Worm (Caenorhabditis elegans) whole organism, young adult: ENCODE measurements around the gene spe-29.

ENCODE experiments used
- ama-1 ChIP-seq, 3 experiments: fragments of 150-350 bp in 1 of 3; sonication (generic microtip) in 2 of 3; optimal IDR thresholded peaks; 2 replicates each; lab custom pipeline; 2014 to 2018; ENCODE audit warnings: missing biosample characterization in 2 of 3, missing genetic modification characterization in 2 of 3, missing genetic modification reagents in 2 of 3
- atf-7 ChIP-seq: sonication (generic microtip); optimal IDR thresholded peaks from 2 replicates; lab custom pipeline; 2017; ENCODE audit warnings: mild to moderate bottlenecking, missing genetic modification characterization, missing compliant biosample characterization
- cebp-1 ChIP-seq, 2 experiments: fragments of 200-800 bp in 1 of 2; sonication (Bioruptor generic) in 1 of 2; sonication (generic microtip) in 1 of 2; IDR thresholded peaks in 1 of 2; optimal IDR thresholded peaks in 1 of 2; 2 replicates each; pipeline versions ENCODE4 v1.3.6 to Lab custom; 2017 to 2022; ENCODE audit warnings: missing compliant biosample characterization in 2 of 2, missing genetic modification characterization in 2 of 2, mild to moderate bottlenecking in 1 of 2, missing genetic modification reagents in 1 of 2, moderate library complexity in 1 of 2
- ceh-27 ChIP-seq: fragments of 200-800 bp; sonication (Bioruptor generic); optimal IDR thresholded peaks from 2 replicates; lab custom pipeline; 2018; ENCODE audit warnings: mild to moderate bottlenecking, missing genetic modification characterization, moderate library complexity, missing compliant biosample characterization
- ceh-40 ChIP-seq: fragments of 200-800 bp; sonication (Bioruptor generic); IDR thresholded peaks from 2 replicates; pipeline ENCODE4 v1.3.6; 2022; ENCODE audit warnings: missing genetic modification characterization, missing compliant biosample characterization
- ets-4 ChIP-seq: fragments of 200-800 bp; sonication (Bioruptor generic); optimal IDR thresholded peaks from 2 replicates; lab custom pipeline; 2018; ENCODE audit warnings: mild to moderate bottlenecking, missing genetic modification characterization, missing compliant biosample characterization
- lag-1 ChIP-seq: fragments of 200-800 bp; sonication (Bioruptor generic); IDR thresholded peaks from 2 replicates; pipeline ENCODE4 v1.3.6; 2022; ENCODE audit warnings: missing genetic modification reagents, missing genetic modification characterization, missing compliant biosample characterization
- let-607 ChIP-seq, 2 experiments: fragments of 200-800 bp in 1 of 2; sonication (Bioruptor generic) in 1 of 2; sonication (generic microtip) in 1 of 2; optimal IDR thresholded peaks; 2 replicates each; lab custom pipeline; 2016 to 2018; ENCODE audit warnings: mild to moderate bottlenecking in 2 of 2, missing compliant biosample characterization in 2 of 2, missing genetic modification characterization in 2 of 2, moderate library complexity in 2 of 2, missing genotype in 1 of 2
- madf-8 ChIP-seq: fragments of 200-800 bp; sonication (Bioruptor generic); conservative IDR thresholded peaks from 2 replicates; pipeline ENCODE4 v1.3.6; 2022; ENCODE audit warnings: missing genetic modification reagents, missing genetic modification characterization, missing compliant biosample characterization
- sdz-38 ChIP-seq: sonication (generic microtip); optimal IDR thresholded peaks from 2 replicates; lab custom pipeline; 2016; ENCODE audit warnings: missing genotype, missing genetic modification characterization, missing compliant biosample characterization
- unc-62 ChIP-seq: fragments of 150-350 bp; optimal IDR thresholded peaks from 2 replicates; lab custom pipeline; 2014; ENCODE audit warnings: missing biosample characterization, missing genetic modification reagents, missing genetic modification characterization

ce11 chrIV:9895088-9895487 is 38.6 kb upstream of the spe-29 start, which contains the start of gene ssp-32:
- TF ChIP-seq ceh-27 (GFP tag; lab: Kevin White, UChicago) (no peak), let-607 (tag; optimal IDR thresholded peaks at IDR 0.05; lab: Kevin White, UChicago) (no peak), sdz-38 (tag; lab: Kevin White, UChicago) (no peak), cebp-1 (GFP tag; IDR thresholded peaks at IDR 0.05; lab: Robert Waterston, UW) (no peak), cebp-1 (tag; optimal IDR thresholded peaks at IDR 0.05; lab: Kevin White, UChicago) (no peak), madf-8 (GFP tag; lab: Robert Waterston, UW) (no peak), unc-62 (GFP tag; lab: Kevin White, UChicago) (no peak), ceh-40 (GFP tag; lab: Robert Waterston, UW) (no peak), lag-1 (GFP tag; lab: Robert Waterston, UW) (no peak), ets-4 (no peak), atf-7 (tag; lab: Kevin White, UChicago) (no peak), ama-1 (optimal IDR thresholded peaks at IDR 0.05; lab: Kevin White, UChicago) (no peak), ama-1 (GFP tag; optimal IDR thresholded peaks at IDR 0.05; lab: Kevin White, UChicago) (no peak)
